Fruit fly (Drosophila melanogaster) whole organism, prepupa: ENCODE results near the gene Rpt3R.

Source experiments
- Blimp-1 ChIP-seq: fragments of 200-800 bp; sonication (Bioruptor generic); optimal IDR thresholded peaks from 3 replicates; lab custom pipeline; 2017; ENCODE audit warnings: missing biosample characterization, missing genetic modification characterization, mild to moderate bottlenecking, moderate library complexity, missing genetic modification reagents
- CG10631 ChIP-seq: fragments of 200-800 bp; sonication (Bioruptor generic); optimal IDR thresholded peaks from 2 replicates; lab custom pipeline; 2016; ENCODE audit warnings: missing biosample characterization, missing genetic modification characterization
- CG10669 ChIP-seq: fragments of 200-800 bp; sonication (Bioruptor generic); optimal IDR thresholded peaks from 3 replicates; lab custom pipeline; 2018; ENCODE audit warnings: missing biosample characterization, mild to moderate bottlenecking, missing genetic modification characterization, moderate library complexity
- CG11294 ChIP-seq: fragments of 200-800 bp; sonication (Bioruptor generic); IDR thresholded peaks from 2 replicates; pipeline ENCODE4 v1.3.6; 2022; ENCODE audit warnings: missing biosample characterization, missing genetic modification characterization
- CG11762 ChIP-seq: fragments of 200-800 bp; sonication (Bioruptor generic); optimal IDR thresholded peaks from 3 replicates; lab custom pipeline; 2016; ENCODE audit warnings: missing biosample characterization, missing genetic modification characterization; ENCODE audit not compliant: insufficient read depth
- CG11902 ChIP-seq: fragments of 200-800 bp; sonication (Bioruptor generic); optimal IDR thresholded peaks from 3 replicates; lab custom pipeline; 2016; ENCODE audit warnings: missing biosample characterization, missing genetic modification characterization
- CG1621 ChIP-seq: fragments of 200-800 bp; sonication (Bioruptor generic); optimal IDR thresholded peaks from 3 replicates; lab custom pipeline; 2018; ENCODE audit warnings: missing biosample characterization, mild to moderate bottlenecking, missing genetic modification characterization
- CG16779 ChIP-seq: fragments of 200-800 bp; sonication (Bioruptor generic); optimal IDR thresholded peaks from 3 replicates; lab custom pipeline; 2017; ENCODE audit warnings: missing biosample characterization, mild to moderate bottlenecking, missing genetic modification characterization
- CG3032 ChIP-seq: fragments of 200-800 bp; optimal IDR thresholded peaks from 2 replicates; lab custom pipeline; 2019; ENCODE audit warnings: missing biosample characterization, mild to moderate bottlenecking, missing genetic modification characterization, moderate library complexity
- CG31627 ChIP-seq: fragments of 200-800 bp; sonication (Bioruptor generic); optimal IDR thresholded peaks from 3 replicates; lab custom pipeline; 2016; ENCODE audit warnings: missing biosample characterization, missing genetic modification characterization
- CG3919 ChIP-seq: fragments of 200-800 bp; sonication (Bioruptor generic); optimal IDR thresholded peaks from 3 replicates; lab custom pipeline; 2016; ENCODE audit warnings: missing biosample characterization, missing genetic modification characterization
- CG4318 ChIP-seq: fragments of 200-800 bp; sonication (Bioruptor generic); optimal IDR thresholded peaks from 3 replicates; lab custom pipeline; 2017; ENCODE audit warnings: missing biosample characterization, mild to moderate bottlenecking, missing genetic modification characterization
- CG6163 ChIP-seq: fragments of 200-800 bp; sonication (Bioruptor generic); IDR thresholded peaks from 3 replicates; pipeline ENCODE4 v1.3.6; 2022; ENCODE audit warnings: missing biosample characterization, missing genetic modification characterization
- CG6276 ChIP-seq: fragments of 200-800 bp; sonication (Bioruptor generic); optimal IDR thresholded peaks from 2 replicates; lab custom pipeline; 2017; ENCODE audit warnings: missing biosample characterization, mild to moderate bottlenecking, missing genetic modification characterization
- CG6808 ChIP-seq: fragments of 200-800 bp; sonication (Bioruptor generic); optimal IDR thresholded peaks from 3 replicates; lab custom pipeline; 2017; ENCODE audit warnings: missing biosample characterization, missing genetic modification characterization, mild to moderate bottlenecking, moderate library complexity, missing genetic modification reagents
- CG6854 ChIP-seq: fragments of 200-800 bp; sonication (Bioruptor generic); optimal IDR thresholded peaks from 2 replicates; lab custom pipeline; 2017; ENCODE audit warnings: missing biosample characterization, mild to moderate bottlenecking, missing genetic modification characterization
- CG7368 ChIP-seq: fragments of 200-800 bp; sonication (Bioruptor generic); optimal IDR thresholded peaks from 3 replicates; lab custom pipeline; 2016; ENCODE audit warnings: missing biosample characterization, missing genetic modification characterization
- CG8119 ChIP-seq: fragments of 200-800 bp; sonication (Bioruptor generic); IDR thresholded peaks from 3 replicates; pipeline ENCODE4 v1.3.6; 2022; ENCODE audit warnings: missing biosample characterization, missing genetic modification characterization
- CG8319 ChIP-seq: fragments of 200-800 bp; sonication (Bioruptor generic); optimal IDR thresholded peaks from 3 replicates; lab custom pipeline; 2016; ENCODE audit warnings: missing biosample characterization, missing genetic modification characterization
- CG8632 ChIP-seq: fragments of 200-800 bp; sonication (Bioruptor generic); optimal IDR thresholded peaks from 3 replicates; lab custom pipeline; 2016; ENCODE audit warnings: missing biosample characterization, missing genetic modification characterization
- CG9139 ChIP-seq: fragments of 200-800 bp; sonication (Bioruptor generic); optimal IDR thresholded peaks from 3 replicates; lab custom pipeline; 2017; ENCODE audit warnings: missing biosample characterization, mild to moderate bottlenecking, missing genetic modification characterization
- Eip75B ChIP-seq: fragments of 200-800 bp; sonication (Bioruptor generic); optimal IDR thresholded peaks from 3 replicates; lab custom pipeline; 2016; ENCODE audit warnings: missing biosample characterization, missing genetic modification characterization
- Eip78C ChIP-seq: fragments of 200-800 bp; sonication (Bioruptor generic); peaks from one replicate; lab custom pipeline; 2016; ENCODE audit warnings: missing biosample characterization, missing genetic modification characterization
- Eip93F ChIP-seq: fragments of 200-800 bp; sonication (Bioruptor generic); optimal IDR thresholded peaks from 2 replicates; lab custom pipeline; 2016; ENCODE audit warnings: missing biosample characterization, mild to moderate bottlenecking, missing genetic modification characterization
- Ets21C ChIP-seq: fragments of 200-800 bp; sonication (Bioruptor generic); optimal IDR thresholded peaks from 3 replicates; lab custom pipeline; 2016; ENCODE audit warnings: missing biosample characterization, missing genetic modification characterization
- Ets96B ChIP-seq: fragments of 200-800 bp; optimal IDR thresholded peaks from 2 replicates; lab custom pipeline; 2019; ENCODE audit warnings: missing biosample characterization, mild to moderate bottlenecking, missing genetic modification characterization, moderate library complexity
- Gug ChIP-seq: fragments of 200-800 bp; sonication (Bioruptor generic); IDR thresholded peaks from 2 replicates; pipeline ENCODE4 v1.3.6; 2022; ENCODE audit warnings: missing biosample characterization, missing genetic modification characterization
- Hr38 ChIP-seq: sonication (Bioruptor generic); optimal IDR thresholded peaks from 2 replicates; lab custom pipeline; 2016; ENCODE audit warnings: missing biosample characterization, missing genetic modification characterization
- Hr4 ChIP-seq: fragments of 200-800 bp; sonication (Bioruptor generic); optimal IDR thresholded peaks from 3 replicates; lab custom pipeline; 2016; ENCODE audit warnings: missing biosample characterization, missing genetic modification characterization
- Lpt ChIP-seq: fragments of 200-800 bp; sonication (Bioruptor generic); optimal IDR thresholded peaks from 3 replicates; lab custom pipeline; 2016; ENCODE audit warnings: missing biosample characterization, missing genetic modification characterization
- OdsH ChIP-seq: fragments of 200-800 bp; sonication (Bioruptor generic); optimal IDR thresholded peaks from 3 replicates; lab custom pipeline; 2016; ENCODE audit warnings: missing biosample characterization, missing genetic modification characterization
- Smox ChIP-seq: fragments of 200-800 bp; sonication (Bioruptor generic); optimal IDR thresholded peaks from 3 replicates; lab custom pipeline; 2016; ENCODE audit warnings: missing biosample characterization, missing genetic modification characterization
- Sox102F ChIP-seq: fragments of 200-800 bp; sonication (Bioruptor generic); optimal IDR thresholded peaks from 2 replicates; lab custom pipeline; 2016; ENCODE audit warnings: missing biosample characterization, mild to moderate bottlenecking, missing genetic modification characterization
- Sox14 ChIP-seq: fragments of 200-800 bp; sonication (Bioruptor generic); optimal IDR thresholded peaks from 3 replicates; lab custom pipeline; 2016; ENCODE audit warnings: missing biosample characterization, missing genetic modification characterization
- Sox15 ChIP-seq: fragments of 200-800 bp; sonication (Bioruptor generic); optimal IDR thresholded peaks from 3 replicates; lab custom pipeline; 2016; ENCODE audit warnings: missing biosample characterization, missing genetic modification characterization
- achi ChIP-seq: fragments of 200-800 bp; sonication (Bioruptor generic); optimal IDR thresholded peaks from 3 replicates; lab custom pipeline; 2016; ENCODE audit warnings: missing biosample characterization, missing genetic modification characterization
- cyc ChIP-seq: fragments of 200-800 bp; sonication (Bioruptor generic); optimal IDR thresholded peaks from 3 replicates; lab custom pipeline; 2016; ENCODE audit warnings: missing biosample characterization, missing genetic modification characterization
- dsx ChIP-seq: fragments of 200-800 bp; optimal IDR thresholded peaks from 3 replicates; lab custom pipeline; 2019; ENCODE audit warnings: missing biosample characterization, mild to moderate bottlenecking, missing genetic modification characterization, moderate library complexity; ENCODE audit not compliant: poor library complexity, severe bottlenecking
- esn ChIP-seq: fragments of 200-800 bp; sonication (Bioruptor generic); optimal IDR thresholded peaks from 2 replicates; lab custom pipeline; 2016; ENCODE audit warnings: missing biosample characterization, mild to moderate bottlenecking, missing genetic modification characterization, moderate library complexity
- fd59A ChIP-seq: fragments of 200-800 bp; sonication (Bioruptor generic); optimal IDR thresholded peaks from 2 replicates; lab custom pipeline; 2017; ENCODE audit warnings: missing biosample characterization, mild to moderate bottlenecking, missing genetic modification characterization, missing genetic modification reagents
- fd85E ChIP-seq: fragments of 200-800 bp; sonication (Bioruptor generic); optimal IDR thresholded peaks from 3 replicates; lab custom pipeline; 2016; ENCODE audit warnings: missing biosample characterization, missing genetic modification characterization
- fkh ChIP-seq: fragments of 200-800 bp; sonication (Bioruptor generic); optimal IDR thresholded peaks from 3 replicates; lab custom pipeline; 2017; ENCODE audit warnings: missing biosample characterization, mild to moderate bottlenecking, missing genetic modification characterization, moderate library complexity
- spab ChIP-seq: fragments of 200-800 bp; sonication (Bioruptor generic); optimal IDR thresholded peaks from 2 replicates; lab custom pipeline; 2017; ENCODE audit warnings: missing biosample characterization, mild to moderate bottlenecking, missing genetic modification characterization, missing genetic modification reagents
- ss ChIP-seq, 2 experiments: fragments of 200-800 bp; sonication (Bioruptor generic); optimal IDR thresholded peaks; 2 replicates in 1 of 2; 3 replicates in 1 of 2; lab custom pipeline; 2017 to 2018; ENCODE audit warnings: mild to moderate bottlenecking in 2 of 2, missing biosample characterization in 2 of 2, missing genetic modification characterization in 2 of 2, moderate library complexity in 1 of 2
- svp ChIP-seq: fragments of 200-800 bp; sonication (Bioruptor generic); peaks from one replicate; lab custom pipeline; 2016; ENCODE audit warnings: missing biosample characterization, missing genetic modification characterization
- topi ChIP-seq: fragments of 200-800 bp; sonication (Bioruptor generic); optimal IDR thresholded peaks from 3 replicates; lab custom pipeline; 2016; ENCODE audit warnings: missing biosample characterization, missing genetic modification characterization
- vri ChIP-seq: fragments of 200-800 bp; sonication (Bioruptor generic); optimal IDR thresholded peaks from 3 replicates; lab custom pipeline; 2016; ENCODE audit warnings: missing biosample characterization, mild to moderate bottlenecking, missing genetic modification characterization

Gene Rpt3R

dm6 chr3R:9710228-9710627 is 46.1 kb downstream of the Rpt3R start:
- TF ChIP-seq Eip75B (GFP tag; lab: Kevin White, UChicago) (no peak), CG3919 (GFP tag; lab: Kevin White, UChicago) (no peak), CG31627 (GFP tag; lab: Kevin White, UChicago) (no peak), Sox102F (GFP tag; lab: Kevin White, UChicago) (no peak), CG7368 (GFP tag; lab: Kevin White, UChicago) (no peak), Lpt (GFP tag; lab: Kevin White, UChicago) (no peak), CG3032 (tag; lab: Kevin White, UChicago) (no peak), CG10631 (GFP tag; lab: Kevin White, UChicago) (no peak), CG6854 (GFP tag; lab: Kevin White, UChicago) (no peak), fd85E (GFP tag; lab: Kevin White, UChicago) (no peak), CG9139 (GFP tag; lab: Kevin White, UChicago) (no peak), CG1621 (tag; lab: Kevin White, UChicago) (no peak), Blimp-1 (no peak), Hr4 (GFP tag; lab: Kevin White, UChicago) (no peak), OdsH (GFP tag; lab: Kevin White, UChicago) (no peak), CG11762 (GFP tag; lab: Kevin White, UChicago) (no peak), Sox14 (GFP tag; lab: Kevin White, UChicago) (no peak), esn (GFP tag; lab: Kevin White, UChicago) (no peak), svp (no peak), ss (GFP tag; optimal IDR thresholded peaks at IDR 0.05; lab: Kevin White, UChicago) (no peak)

dm6 chr3R:9705008-9705628 is 51.2 kb downstream of the Rpt3R start, which contains the start of gene Unc-115a:
Unc-115a (minus strand) TSS chr3R:9705417.
- TF ChIP-seq Sox102F (GFP tag; lab: Kevin White, UChicago) (no peak), CG6163 (GFP tag; lab: Robert Waterston, UW) (no peak), CG16779 (tag; lab: Kevin White, UChicago) (no peak), Eip93F (GFP tag; lab: Kevin White, UChicago) (no peak), CG10669 (no peak), Ets96B (tag; lab: Kevin White, UChicago) (peak; percentile 11), Sox15 (GFP tag; lab: Kevin White, UChicago) (no peak), esn (GFP tag; lab: Kevin White, UChicago) (peak; percentile 55), CG11902 (GFP tag; lab: Kevin White, UChicago) (no peak), CG8319 (GFP tag; lab: Kevin White, UChicago) (no peak), OdsH (GFP tag; lab: Kevin White, UChicago) (no peak), ss (GFP tag; optimal IDR thresholded peaks at IDR 0.05; lab: Kevin White, UChicago) (no peak), Ets21C (no peak), Hr4 (GFP tag; lab: Kevin White, UChicago) (no peak), CG6808 (GFP tag; lab: Kevin White, UChicago) (no peak), CG8632 (GFP tag; lab: Kevin White, UChicago) (no peak), fkh (peak; percentile 35), CG3919 (GFP tag; lab: Kevin White, UChicago) (no peak), CG6854 (GFP tag; lab: Kevin White, UChicago) (peak; percentile 28), CG11294 (GFP tag; lab: Robert Waterston, UW) (no peak), Sox14 (GFP tag; lab: Kevin White, UChicago) (peak; percentile 69), vri (no peak), Smox (no peak), fd59A (GFP tag; lab: Kevin White, UChicago) (no peak), Blimp-1 (no peak), cyc (GFP tag; lab: Kevin White, UChicago) (peak; percentile 1), Gug (GFP tag; lab: Robert Waterston, UW) (no peak), spab (GFP tag; lab: Kevin White, UChicago) (no peak), CG8119 (GFP tag; lab: Robert Waterston, UW) (no peak), Hr38 (no peak), CG4318 (GFP tag; lab: Kevin White, UChicago) (no peak), CG1621 (tag; lab: Kevin White, UChicago) (peak; percentile 81), CG31627 (GFP tag; lab: Kevin White, UChicago) (peak; percentile 4), CG3032 (tag; lab: Kevin White, UChicago) (peak; percentile 36), dsx (GFP tag; lab: Kevin White, UChicago) (peak; percentile 60), CG6276 (no peak), svp (no peak), Eip78C (GFP tag; lab: Kevin White, UChicago) (no peak), topi (GFP tag; lab: Kevin White, UChicago) (no peak), achi (GFP tag; lab: Kevin White, UChicago) (no peak)
